Fruit fly (Drosophila melanogaster): Measurements from ENCODE around the gene asun.

DNA sequence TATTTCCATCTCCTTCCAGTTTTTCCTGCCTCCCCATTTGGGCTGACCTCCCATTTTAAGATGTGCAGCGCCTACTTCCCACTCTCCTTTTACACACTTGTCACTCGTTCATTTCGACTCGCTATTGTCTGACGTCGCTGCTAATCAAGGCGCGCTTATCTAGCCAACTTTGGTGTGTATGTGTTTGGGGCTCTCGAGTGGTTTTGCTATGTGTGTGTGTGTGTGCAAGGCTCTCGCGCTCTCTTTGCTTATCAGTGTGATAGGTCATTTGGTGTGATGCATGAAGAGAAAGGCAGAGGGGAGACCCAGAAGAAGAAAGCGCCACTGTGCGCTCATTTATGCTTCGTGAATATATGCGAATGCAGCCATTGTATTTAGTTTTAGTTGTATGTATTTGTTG lies 20.8 kb downstream of the asun start:
- no peak for TF ChIP-seq psq (optimal IDR thresholded peaks at IDR 0.05)
- no peak for TF ChIP-seq insv (optimal IDR thresholded peaks at IDR 0.05)
- no peak for TF ChIP-seq Myc (optimal IDR thresholded peaks at IDR 0.05)
- TF ChIP-seq Sin3A (optimal IDR thresholded peaks at IDR 0.05), result no peak
- TF ChIP-seq h (optimal IDR thresholded peaks at IDR 0.05), result no peak
